Fruit fly (Drosophila melanogaster) whole organism, embryonic: ENCODE results near the gene Ifrd1.

Experiments used
- BEAF-32 ChIP-seq: fragments of 200-800 bp; sonication (Bioruptor generic); optimal IDR thresholded peaks from 3 replicates; lab custom pipeline; 2017; ENCODE audit warnings: missing biosample characterization, missing genetic modification characterization, mild to moderate bottlenecking, moderate library complexity, missing genetic modification reagents
- CG11093 ChIP-seq: fragments of 200-800 bp; sonication (Bioruptor generic); IDR thresholded peaks from 3 replicates; pipeline ENCODE4 v1.3.6; 2022; ENCODE audit warnings: missing biosample characterization, missing genetic modification characterization
- CG14014 ChIP-seq: fragments of 200-800 bp; sonication (Bioruptor generic); IDR thresholded peaks from 2 replicates; pipeline ENCODE4 v1.3.6; 2022; ENCODE audit warnings: missing biosample characterization, missing genetic modification characterization
- CG14710 ChIP-seq: fragments of 200-800 bp; sonication (Bioruptor generic); optimal IDR thresholded peaks from 3 replicates; lab custom pipeline; 2019; ENCODE audit warnings: missing biosample characterization, mild to moderate bottlenecking, missing genetic modification characterization, moderate library complexity
- CG15073 ChIP-seq: fragments of 200-800 bp; sonication (Bioruptor generic); optimal IDR thresholded peaks from 2 replicates; lab custom pipeline; 2016; ENCODE audit warnings: missing biosample characterization, missing genetic modification characterization
- CG1529 ChIP-seq: fragments of 200-800 bp; sonication (Bioruptor generic); optimal IDR thresholded peaks from 3 replicates; lab custom pipeline; 2018; ENCODE audit warnings: missing biosample characterization, missing genetic modification characterization
- CG34422 ChIP-seq: fragments of 200-800 bp; sonication (Bioruptor generic); IDR thresholded peaks from 3 replicates; pipeline ENCODE4 v1.3.6; 2022; ENCODE audit warnings: missing biosample characterization, missing genetic modification characterization
- CG6654 ChIP-seq: fragments of 200-800 bp; sonication (Bioruptor generic); optimal IDR thresholded peaks from 2 replicates; lab custom pipeline; 2017; ENCODE audit warnings: missing biosample characterization, mild to moderate bottlenecking, missing genetic modification characterization
- CG6854 ChIP-seq: fragments of 200-800 bp; sonication (Bioruptor generic); optimal IDR thresholded peaks from 3 replicates; lab custom pipeline; 2017; ENCODE audit warnings: missing biosample characterization, mild to moderate bottlenecking, missing genetic modification characterization
- CG7839 ChIP-seq: fragments of 200-800 bp; sonication (Bioruptor generic); optimal IDR thresholded peaks from 3 replicates; lab custom pipeline; 2018; ENCODE audit warnings: missing biosample characterization, mild to moderate bottlenecking, missing genetic modification characterization, moderate library complexity
- CG7987 ChIP-seq: fragments of 200-800 bp; sonication (Bioruptor generic); optimal IDR thresholded peaks from 2 replicates; lab custom pipeline; 2018; ENCODE audit warnings: missing biosample characterization, mild to moderate bottlenecking, missing genetic modification characterization, moderate library complexity
- CG8290 ChIP-seq, 3 experiments: fragments of 200-800 bp; sonication (Bioruptor generic); optimal IDR thresholded peaks; 2 replicates each; lab custom pipeline; 2016 to 2019; ENCODE audit warnings: missing biosample characterization in 3 of 3, missing genetic modification characterization in 3 of 3, mild to moderate bottlenecking in 2 of 3, moderate library complexity in 1 of 3
- CG8359 ChIP-seq: fragments of 200-800 bp; sonication (Bioruptor generic); optimal IDR thresholded peaks from 2 replicates; lab custom pipeline; 2017; ENCODE audit warnings: missing biosample characterization, mild to moderate bottlenecking, missing genetic modification characterization, borderline replicate concordance
- CG9437 ChIP-seq: fragments of 200-800 bp; sonication (Bioruptor generic); optimal IDR thresholded peaks from 2 replicates; lab custom pipeline; 2018; ENCODE audit warnings: missing biosample characterization, mild to moderate bottlenecking, missing genetic modification characterization
- CG9932 ChIP-seq: fragments of 200-800 bp; sonication (Bioruptor generic); IDR thresholded peaks from 2 replicates; pipeline ENCODE4 v1.3.6; 2022; ENCODE audit warnings: missing biosample characterization, missing genetic modification characterization
- Dbx ChIP-seq: fragments of 200-800 bp; sonication (Bioruptor generic); IDR thresholded peaks from 3 replicates; pipeline ENCODE4 v1.3.6; 2022; ENCODE audit warnings: missing biosample characterization, missing genetic modification characterization
- Dref ChIP-seq: fragments of 200-800 bp; sonication (Bioruptor generic); IDR thresholded peaks from 2 replicates; pipeline ENCODE4 v1.3.6; 2022; ENCODE audit warnings: missing biosample characterization, missing genetic modification characterization
- Ets65A ChIP-seq: fragments of 200-800 bp; sonication (Bioruptor generic); peaks from one replicate; lab custom pipeline; 2016; ENCODE audit warnings: missing biosample characterization, missing genetic modification characterization
- Gsc ChIP-seq: fragments of 200-800 bp; sonication (Bioruptor generic); IDR thresholded peaks from 2 replicates; pipeline ENCODE4 v1.3.6; 2022; ENCODE audit warnings: missing biosample characterization, missing genetic modification characterization
- MESR4 ChIP-seq: fragments of 200-800 bp; sonication (Bioruptor generic); optimal IDR thresholded peaks from 2 replicates; lab custom pipeline; 2018; ENCODE audit warnings: missing biosample characterization, mild to moderate bottlenecking, missing genetic modification characterization, moderate library complexity
- Mad ChIP-seq: fragments of 200-800 bp; sonication (Bioruptor generic); optimal IDR thresholded peaks from 2 replicates; lab custom pipeline; 2016; ENCODE audit warnings: missing biosample characterization, missing genetic modification characterization
- Max ChIP-seq: fragments of 200-800 bp; sonication (Bioruptor generic); optimal IDR thresholded peaks from 2 replicates; lab custom pipeline; 2016; ENCODE audit warnings: missing biosample characterization, mild to moderate bottlenecking, missing genetic modification characterization
- NFAT ChIP-seq: fragments of 200-800 bp; sonication (Bioruptor generic); IDR thresholded peaks from 2 replicates; pipeline ENCODE4 v1.3.6; 2022; ENCODE audit warnings: missing biosample characterization, missing genetic modification characterization
- Nf-YB ChIP-seq: fragments of 200-800 bp; sonication (Bioruptor generic); optimal IDR thresholded peaks from 3 replicates; lab custom pipeline; 2019; ENCODE audit warnings: missing biosample characterization, mild to moderate bottlenecking, missing genetic modification characterization, moderate library complexity
- Sin3A ChIP-seq: fragments of >200 bp; optimal IDR thresholded peaks from 2 replicates; lab custom pipeline; 2018
- YL-1 ChIP-seq: fragments of 200-800 bp; sonication (Bioruptor generic); optimal IDR thresholded peaks from 3 replicates; lab custom pipeline; 2017; ENCODE audit warnings: missing biosample characterization, mild to moderate bottlenecking, missing genetic modification characterization
- bowl ChIP-seq: fragments of 200-800 bp; sonication (Bioruptor generic); IDR thresholded peaks from 2 replicates; pipeline ENCODE4 v1.3.6; 2022; ENCODE audit warnings: missing biosample characterization, missing genetic modification characterization
- br ChIP-seq: fragments of >200 bp; optimal IDR thresholded peaks from 2 replicates; lab custom pipeline; 2017
- dimm ChIP-seq: fragments of 200-800 bp; sonication (Bioruptor generic); IDR thresholded peaks from 2 replicates; pipeline ENCODE4 v1.3.6; 2022; ENCODE audit warnings: missing biosample characterization, missing genetic modification characterization
- dm ChIP-seq: fragments of 200-800 bp; sonication (Bioruptor generic); optimal IDR thresholded peaks from 3 replicates; lab custom pipeline; 2016; ENCODE audit warnings: missing biosample characterization, missing genetic modification characterization
- dmrt11E ChIP-seq: fragments of 200-800 bp; sonication (Bioruptor generic); optimal IDR thresholded peaks from 3 replicates; lab custom pipeline; 2018; ENCODE audit warnings: missing biosample characterization, mild to moderate bottlenecking, missing genetic modification characterization, moderate library complexity
- exex ChIP-seq: fragments of 200-800 bp; sonication (Bioruptor generic); optimal IDR thresholded peaks from 4 replicates; lab custom pipeline; 2018; ENCODE audit warnings: missing biosample characterization, mild to moderate bottlenecking, missing genetic modification characterization, moderate library complexity
- fd64A ChIP-seq: fragments of 200-800 bp; sonication (Bioruptor generic); optimal IDR thresholded peaks from 3 replicates; lab custom pipeline; 2018; ENCODE audit warnings: missing biosample characterization, mild to moderate bottlenecking, missing genetic modification characterization
- gsb-n ChIP-seq: fragments of 200-800 bp; sonication (Bioruptor generic); optimal IDR thresholded peaks from 3 replicates; lab custom pipeline; 2018; ENCODE audit warnings: missing biosample characterization, mild to moderate bottlenecking, missing genetic modification characterization
- h ChIP-seq: fragments of >200 bp; optimal IDR thresholded peaks from 2 replicates; lab custom pipeline; 2017
- hbn ChIP-seq: fragments of 200-800 bp; sonication (Bioruptor generic); IDR thresholded peaks from 2 replicates; pipeline ENCODE4 v1.3.6; 2022; ENCODE audit warnings: missing biosample characterization, missing genetic modification characterization; ENCODE audit not compliant: partially characterized antibody
- jigr1 ChIP-seq: fragments of 200-800 bp; sonication (Bioruptor generic); IDR thresholded peaks from 3 replicates; pipeline ENCODE4 v1.3.6; 2022; ENCODE audit warnings: missing biosample characterization, missing genetic modification characterization
- kay ChIP-seq: fragments of 200-800 bp; sonication (Bioruptor generic); optimal IDR thresholded peaks from 2 replicates; lab custom pipeline; 2016; ENCODE audit warnings: missing biosample characterization, missing genetic modification characterization
- lab ChIP-seq: fragments of 200-800 bp; sonication (Bioruptor generic); optimal IDR thresholded peaks from 3 replicates; lab custom pipeline; 2017; ENCODE audit warnings: missing biosample characterization, missing genetic modification characterization, mild to moderate bottlenecking, moderate library complexity, missing genetic modification reagents
- lilli ChIP-seq: fragments of 200-800 bp; sonication (Bioruptor generic); optimal IDR thresholded peaks from 3 replicates; lab custom pipeline; 2016; ENCODE audit warnings: missing biosample characterization, missing genetic modification characterization
- mirr ChIP-seq: fragments of 200-800 bp; sonication (Bioruptor generic); optimal IDR thresholded peaks from 3 replicates; lab custom pipeline; 2018; ENCODE audit warnings: missing biosample characterization, mild to moderate bottlenecking, missing genetic modification characterization
- mld ChIP-seq: fragments of 200-800 bp; sonication (Bioruptor generic); IDR thresholded peaks from 3 replicates; pipeline ENCODE4 v1.3.6; 2022; ENCODE audit warnings: missing biosample characterization, missing genetic modification characterization; ENCODE audit not compliant: partially characterized antibody
- nom ChIP-seq: fragments of 200-800 bp; sonication (Bioruptor generic); optimal IDR thresholded peaks from 2 replicates; lab custom pipeline; 2017; ENCODE audit warnings: missing biosample characterization, missing genetic modification characterization, mild to moderate bottlenecking, moderate library complexity, missing genetic modification reagents
- phol ChIP-seq: fragments of 200-800 bp; sonication (Bioruptor generic); optimal IDR thresholded peaks from 3 replicates; lab custom pipeline; 2018; ENCODE audit warnings: missing biosample characterization, mild to moderate bottlenecking, missing genetic modification characterization, moderate library complexity
- rib ChIP-seq: fragments of 200-800 bp; sonication (Bioruptor generic); IDR thresholded peaks from 2 replicates; pipeline ENCODE4 v1.3.6; 2022; ENCODE audit warnings: missing biosample characterization, missing genetic modification characterization
- row ChIP-seq: fragments of 200-800 bp; sonication (Bioruptor generic); IDR thresholded peaks from 3 replicates; pipeline ENCODE4 v1.3.6; 2022; ENCODE audit warnings: missing biosample characterization, missing genetic modification characterization
- sd ChIP-seq: fragments of 200-800 bp; sonication (Bioruptor generic); optimal IDR thresholded peaks from 3 replicates; lab custom pipeline; 2018; ENCODE audit warnings: missing biosample characterization, mild to moderate bottlenecking, missing genetic modification characterization, moderate library complexity
- stc ChIP-seq: fragments of 200-800 bp; sonication (Bioruptor generic); IDR thresholded peaks from 2 replicates; pipeline ENCODE4 v1.3.6; 2022; ENCODE audit warnings: missing biosample characterization, missing genetic modification characterization
- zen ChIP-seq: fragments of 200-800 bp; sonication (Bioruptor generic); optimal IDR thresholded peaks from 3 replicates; lab custom pipeline; 2018; ENCODE audit warnings: missing biosample characterization, mild to moderate bottlenecking, missing genetic modification characterization, moderate library complexity
- zfh1 ChIP-seq: fragments of 200-800 bp; sonication (Bioruptor generic); IDR thresholded peaks from 3 replicates; pipeline ENCODE4 v1.3.6; 2022; ENCODE audit warnings: missing biosample characterization, missing genetic modification characterization

Gene Ifrd1

DNA sequence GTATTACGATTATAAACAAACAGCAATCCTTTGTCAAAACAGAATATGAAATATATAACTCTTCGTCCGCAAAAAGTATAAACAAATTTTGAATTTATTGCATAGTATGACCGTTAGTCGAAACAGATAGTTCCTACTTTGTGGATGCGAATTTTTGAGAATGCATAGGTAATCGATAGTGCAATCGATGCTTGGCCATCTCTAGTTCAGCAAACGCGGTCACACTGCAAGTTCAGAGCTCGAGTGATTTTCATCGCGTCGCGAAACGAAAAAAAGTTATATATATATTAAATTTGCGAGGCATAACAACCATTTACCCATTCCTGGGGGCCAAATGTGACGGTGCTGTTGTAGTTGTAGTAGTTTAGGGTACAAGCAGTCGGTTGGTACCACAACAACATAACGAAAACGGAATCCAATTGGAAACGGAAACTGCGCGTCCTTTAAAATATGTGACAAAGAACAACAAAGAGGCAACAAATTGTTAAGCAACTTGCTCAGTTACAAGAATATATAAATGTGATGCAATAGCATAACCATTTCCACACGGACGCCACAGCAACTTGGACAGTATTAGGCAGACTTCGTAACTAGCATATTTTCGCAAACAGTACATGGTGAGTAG is 17.2 kb downstream of the Ifrd1 start, which contains the start of gene CG2991 (continued):
- TF ChIP-seq Nf-YB (GFP tag; lab: Kevin White, UChicago) (peak; percentile 11), lilli (GFP tag; lab: Kevin White, UChicago) (peak; percentile 49), lab (GFP tag; lab: Kevin White, UChicago) (peak; percentile 36), row (GFP tag; lab: Robert Waterston, UW) (peak; percentile 60; the same call in 2 of the 3 replicates), CG1529 (GFP tag; lab: Kevin White, UChicago) (no peak), zfh1 (GFP tag; lab: Robert Waterston, UW) (no peak), CG7987 (GFP tag; lab: Kevin White, UChicago) (peak; percentile 36), dmrt11E (tag; lab: Kevin White, UChicago) (peak; percentile 13), CG9437 (GFP tag; lab: Kevin White, UChicago) (peak; percentile 19), stc (GFP tag; lab: Robert Waterston, UW) (no peak), Sin3A (lab: Kevin White, UChicago) (peak; percentile 39), CG14710 (peak; percentile 60), BEAF-32 (GFP tag; lab: Kevin White, UChicago) (peak; percentile 93), CG9932 (GFP tag; lab: Robert Waterston, UW) (peak; percentile 48), Dref (GFP tag; lab: Robert Waterston, UW) (peak; percentile 94), Mad (GFP tag; lab: Kevin White, UChicago) (peak; percentile 63), CG11093 (no peak), CG34422 (peak; percentile 36; the same call in 1 of the 3 replicates), Dbx (GFP tag; lab: Robert Waterston, UW) (0 out of 3 replicates have a peak, but pooled peaks have one; percentile 21), Ets65A (GFP tag; lab: Kevin White, UChicago) (peak; percentile 60), Max (GFP tag; lab: Kevin White, UChicago) (peak; percentile 40), jigr1 (GFP tag; lab: Robert Waterston, UW) (no peak), MESR4 (GFP tag; lab: Kevin White, UChicago) (peak; percentile 82), CG8290 (GFP tag; optimal IDR thresholded peaks at IDR 0.05; lab: Kevin White, UChicago) (no peak), CG8290 (tag; optimal IDR thresholded peaks at IDR 0.05; lab: Kevin White, UChicago) (peak in 1 of 2 experiments; percentile 75), NFAT (GFP tag; lab: Robert Waterston, UW) (no peak), hbn (peak; percentile 81), exex (tag; lab: Kevin White, UChicago) (peak; percentile 13), zen (peak; percentile 19), mirr (GFP tag; lab: Kevin White, UChicago) (peak; percentile 2), mld (GFP tag; lab: Robert Waterston, UW) (no peak), YL-1 (GFP tag; lab: Kevin White, UChicago) (peak; percentile 69), CG6854 (no peak), gsb-n (tag; lab: Kevin White, UChicago) (peak; percentile 56), dimm (GFP tag; lab: Robert Waterston, UW) (no peak), sd (peak; percentile 82), CG15073 (no peak), nom (GFP tag; lab: Kevin White, UChicago) (peak; percentile 17), rib (GFP tag; lab: Robert Waterston, UW) (peak; percentile 38; the same call in 1 of the 2 replicates), bowl (GFP tag; lab: Robert Waterston, UW) (no peak), fd64A (GFP tag; lab: Kevin White, UChicago) (no peak), CG8359 (GFP tag; lab: Kevin White, UChicago) (no peak), h (lab: Kevin White, UChicago) (no peak), dm (GFP tag; lab: Kevin White, UChicago) (peak; percentile 8), CG6654 (GFP tag; lab: Kevin White, UChicago) (no peak), Gsc (no peak), phol (tag; lab: Kevin White, UChicago) (peak; percentile 45), br (no peak), CG14014 (GFP tag; lab: Robert Waterston, UW) (peak; percentile 15; the same call in 1 of the 2 replicates), kay (GFP tag; lab: Kevin White, UChicago) (no peak), CG7839 (tag; lab: Kevin White, UChicago) (peak; percentile 7)
